Worm (Caenorhabditis elegans) whole organism, midembryonic: ENCODE measurements around the gene comt-1.

Experiments
- T22C8.4 ChIP-seq: fragments of 200-800 bp; sonication (Bioruptor generic); IDR thresholded peaks from 2 replicates; pipeline ENCODE4 v1.3.6; 2022; ENCODE audit warnings: missing genetic modification characterization, missing compliant biosample characterization
- cog-1 ChIP-seq: sonication (generic microtip); optimal IDR thresholded peaks from 2 replicates; lab custom pipeline; 2016; ENCODE audit warnings: missing genetic modification characterization, missing compliant biosample characterization
- flt-1 ChIP-seq: fragments of 200-800 bp; sonication (Bioruptor generic); IDR thresholded peaks from 2 replicates; pipeline ENCODE4 v1.3.6; 2022; ENCODE audit warnings: missing genetic modification characterization, missing compliant biosample characterization
- klf-2 ChIP-seq: fragments of 200-800 bp; sonication (Bioruptor generic); conservative IDR thresholded peaks from 2 replicates; pipeline ENCODE4 v1.3.6; 2022; ENCODE audit warnings: missing genetic modification reagents, missing genetic modification characterization, missing compliant biosample characterization
- med-1 ChIP-seq: sonication (generic microtip); optimal IDR thresholded peaks from 2 replicates; lab custom pipeline; 2017; ENCODE audit warnings: missing genetic modification characterization, mild to moderate bottlenecking, missing compliant biosample characterization, antibody characterized with exemption, missing genetic modification reagents; ENCODE audit not compliant: insufficient read depth
- ref-1 ChIP-seq: fragments of 200-800 bp; sonication (Bioruptor generic); conservative IDR thresholded peaks from 2 replicates; pipeline ENCODE4 v1.3.6; 2022; ENCODE audit warnings: missing genetic modification reagents, missing genetic modification characterization, missing compliant biosample characterization
- tab-1 ChIP-seq: fragments of 200-800 bp; sonication (Bioruptor generic); IDR thresholded peaks from 2 replicates; pipeline ENCODE4 v1.3.6; 2022; ENCODE audit warnings: missing genetic modification characterization, missing compliant biosample characterization
- ztf-23 ChIP-seq: fragments of 200-800 bp; sonication (Bioruptor generic); IDR thresholded peaks from 2 replicates; pipeline ENCODE4 v1.3.6; 2022; ENCODE audit warnings: missing genetic modification reagents, missing genetic modification characterization, missing compliant biosample characterization
- ztf-29 ChIP-seq: fragments of 200-800 bp; sonication (Bioruptor generic); IDR thresholded peaks from 2 replicates; pipeline ENCODE4 v1.3.6; 2022; ENCODE audit warnings: missing genetic modification reagents, missing genetic modification characterization, missing compliant biosample characterization

comt-1 gene

DNA sequence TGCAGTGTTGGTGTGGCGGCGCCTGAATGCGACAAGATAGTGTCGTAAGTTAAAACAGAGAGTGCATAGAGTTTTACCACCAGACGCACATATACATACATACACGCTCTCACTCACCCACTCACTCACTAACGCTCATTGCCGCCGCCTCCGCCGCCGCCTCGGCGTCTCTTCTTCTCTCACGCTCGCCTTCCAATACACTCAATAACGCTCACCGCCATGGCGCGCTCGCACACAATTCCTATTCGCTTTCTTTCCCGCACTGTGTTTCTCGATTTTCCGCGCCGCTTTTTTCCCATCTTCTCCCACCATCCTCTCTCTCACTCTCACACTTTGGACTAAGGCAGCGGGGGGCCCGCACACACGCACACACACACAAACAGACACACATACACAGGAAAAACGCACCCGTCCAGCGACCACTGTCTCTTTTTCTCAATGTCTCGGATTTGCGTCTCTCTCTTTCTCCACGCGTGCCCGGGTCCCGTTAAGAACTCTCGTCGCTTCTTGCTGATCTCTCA is 9.8 kb downstream of the comt-1 start, which contains the start of gene kin-29:
Gene kin-29 (minus strand): TSS at position 51 of the 521 bp plus-strand sequence.
- TF ChIP-seq flt-1 (GFP tag; lab: Robert Waterston, UW) (peak; percentile 43; the same call in 1 of the 2 replicates), ztf-29 (GFP tag; lab: Robert Waterston, UW) (peak; percentile 50), T22C8.4 (GFP tag; lab: Robert Waterston, UW) (no peak), ztf-23 (GFP tag; lab: Robert Waterston, UW) (no peak; the same call in 1 of the 2 replicates), cog-1 (tag; lab: Kevin White, UChicago) (peak; percentile 73), klf-2 (GFP tag; lab: Robert Waterston, UW) (no peak), tab-1 (GFP tag; lab: Robert Waterston, UW) (peak; percentile 14; the same call in 1 of the 2 replicates), ref-1 (0 out of 2 replicates have a peak, but pooled peaks have one; percentile 32), med-1 (no peak)

DNA sequence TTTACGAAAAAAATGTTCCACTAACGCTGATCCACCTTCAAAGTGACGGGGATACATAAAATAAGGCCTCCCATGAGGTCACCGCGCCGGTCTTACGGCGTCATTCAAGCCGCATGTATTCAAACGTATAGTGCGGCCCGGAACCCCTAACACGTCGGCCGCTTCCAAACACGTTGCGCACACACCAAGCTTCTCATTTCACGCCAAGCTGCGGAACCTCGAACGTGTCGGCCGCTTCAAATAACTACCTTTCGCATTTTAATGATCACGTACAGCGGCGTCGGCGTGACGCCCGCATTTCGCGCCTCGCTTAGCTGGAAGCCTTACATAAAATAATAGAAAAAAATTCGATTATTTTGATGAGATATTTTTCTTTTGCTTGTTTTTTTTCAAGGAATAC is 18.8 kb downstream of the comt-1 start:
- no peak for TF ChIP-seq tab-1 (GFP tag; lab: Robert Waterston, UW)
- TF ChIP-seq flt-1 (GFP tag; lab: Robert Waterston, UW) = no peak
- TF ChIP-seq T22C8.4 (GFP tag; lab: Robert Waterston, UW) = no peak
- no peak for TF ChIP-seq ztf-23 (GFP tag; lab: Robert Waterston, UW)
- no peak for TF ChIP-seq klf-2 (GFP tag; lab: Robert Waterston, UW)
- no peak for TF ChIP-seq ref-1
- no peak for TF ChIP-seq ztf-29 (GFP tag; lab: Robert Waterston, UW)
- TF ChIP-seq cog-1 (tag; lab: Kevin White, UChicago) = no peak
- TF ChIP-seq med-1 = no peak

DNA sequence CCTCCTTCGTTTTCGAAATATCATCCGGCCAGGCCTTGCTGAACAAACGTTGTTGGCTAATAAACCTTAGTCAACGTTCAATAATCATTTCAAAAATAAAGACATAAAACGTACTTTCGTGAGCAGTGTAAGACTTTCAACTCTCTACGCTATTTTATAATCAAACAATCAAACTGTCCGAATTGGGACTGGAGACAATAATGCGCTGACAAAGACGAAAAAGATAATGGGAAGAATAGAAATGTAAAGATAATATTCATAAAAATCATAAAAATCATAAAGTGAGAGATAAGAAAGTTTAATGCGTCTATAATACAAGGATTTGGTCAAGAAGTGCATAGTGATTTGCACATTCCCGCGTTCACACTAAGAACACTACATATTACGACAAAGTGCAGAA is 20.5 kb downstream of the comt-1 start:
- TF ChIP-seq T22C8.4 (GFP tag; lab: Robert Waterston, UW) (no peak), flt-1 (GFP tag; lab: Robert Waterston, UW) (no peak), med-1 (no peak)

DNA sequence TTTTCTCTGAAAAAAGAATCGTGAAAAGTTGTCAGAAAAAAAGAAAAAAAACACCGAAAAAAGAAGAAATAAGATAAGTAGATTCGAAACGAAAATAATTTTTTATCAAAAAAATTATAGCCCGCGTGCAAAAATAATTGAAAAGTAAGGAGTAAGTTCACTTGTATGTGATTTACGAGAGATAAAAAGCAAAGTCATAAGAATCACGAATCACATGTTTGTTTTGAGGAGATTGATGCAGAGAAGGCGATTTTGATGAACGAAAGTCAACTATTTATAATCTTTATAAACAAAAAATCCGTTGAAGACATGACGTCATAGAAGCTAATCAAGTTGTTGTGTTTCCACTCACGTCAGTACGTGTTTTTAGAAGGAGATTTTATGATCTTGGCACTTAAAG is 22.0 kb downstream of the comt-1 start, which contains the start of gene Y71H10B.1:
Gene Y71H10B.1 (minus strand): TSS at position 6 of the 400 bp plus-strand sequence.
- TF ChIP-seq ztf-29 (GFP tag; lab: Robert Waterston, UW) (no peak), tab-1 (GFP tag; lab: Robert Waterston, UW) (no peak), klf-2 (GFP tag; lab: Robert Waterston, UW) (no peak), cog-1 (tag; lab: Kevin White, UChicago) (no peak), flt-1 (GFP tag; lab: Robert Waterston, UW) (no peak), ref-1 (no peak), T22C8.4 (GFP tag; lab: Robert Waterston, UW) (no peak), ztf-23 (GFP tag; lab: Robert Waterston, UW) (no peak), med-1 (no peak)

DNA sequence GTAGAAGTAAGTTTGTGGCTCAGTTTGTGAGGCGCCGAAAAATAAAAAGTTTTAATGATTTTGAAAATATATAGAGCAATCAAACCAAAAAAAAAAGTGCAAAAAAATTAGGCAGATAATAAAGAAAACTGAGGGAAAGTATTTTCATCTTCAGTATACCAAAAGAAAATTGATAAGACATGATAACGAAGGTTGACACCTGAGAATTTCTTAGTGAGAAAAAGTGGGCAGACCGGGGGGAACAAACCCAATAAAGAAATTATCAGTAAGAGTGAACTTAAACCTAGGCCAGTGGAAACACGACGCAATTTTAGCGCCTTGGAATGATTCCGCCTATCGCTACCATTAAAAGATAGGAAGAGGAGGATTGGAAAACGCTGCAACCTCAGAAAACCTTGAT is 23.7 kb downstream of the comt-1 start:
- TF ChIP-seq med-1 = no peak

DNA sequence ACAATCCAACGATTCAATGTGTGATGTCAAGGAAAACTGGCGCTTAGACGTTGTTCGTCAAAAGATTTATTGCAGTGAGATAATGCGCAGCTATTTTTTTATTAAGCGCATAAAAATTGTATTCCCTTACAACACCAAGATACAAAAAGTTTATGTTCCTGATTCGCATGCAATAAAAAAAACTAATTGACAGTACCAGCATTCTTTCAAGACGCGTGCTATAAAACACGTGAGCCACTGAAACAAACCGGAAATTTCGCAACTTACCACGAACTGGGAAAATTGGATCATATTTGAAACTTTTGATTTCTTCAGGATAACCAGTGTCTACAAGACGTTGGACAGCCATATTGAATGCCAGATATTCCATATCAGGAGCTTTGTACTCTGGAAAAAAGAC is 24.8 kb downstream of the comt-1 start:
- TF ChIP-seq ref-1 (no peak), med-1 (no peak), flt-1 (GFP tag; lab: Robert Waterston, UW) (no peak), T22C8.4 (GFP tag; lab: Robert Waterston, UW) (no peak), tab-1 (GFP tag; lab: Robert Waterston, UW) (no peak), ztf-29 (GFP tag; lab: Robert Waterston, UW) (no peak)

DNA sequence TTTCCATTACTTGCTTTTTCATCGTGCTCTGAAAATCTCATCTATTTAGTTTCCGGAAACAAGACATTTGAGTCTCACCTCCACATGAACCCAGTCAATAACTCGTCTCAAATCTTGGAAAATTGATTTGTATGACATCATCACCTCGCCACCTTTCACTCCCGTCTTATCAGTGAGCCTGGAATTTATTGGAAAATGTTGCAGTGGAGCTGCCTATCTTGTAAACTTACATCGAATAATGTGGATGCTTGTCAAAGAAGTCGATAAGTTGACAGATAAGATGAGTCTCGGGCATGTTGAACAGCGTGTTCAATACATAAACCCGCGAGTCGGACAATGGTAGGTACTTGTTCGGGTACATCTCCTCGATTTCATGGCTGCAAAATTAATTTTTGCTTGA is 25.5 kb downstream of the comt-1 start:
- TF ChIP-seq ztf-29 (GFP tag; lab: Robert Waterston, UW) (no peak), tab-1 (GFP tag; lab: Robert Waterston, UW) (no peak), cog-1 (tag; lab: Kevin White, UChicago) (no peak), med-1 (no peak), T22C8.4 (GFP tag; lab: Robert Waterston, UW) (no peak), ref-1 (no peak), flt-1 (GFP tag; lab: Robert Waterston, UW) (no peak), ztf-23 (GFP tag; lab: Robert Waterston, UW) (no peak), klf-2 (GFP tag; lab: Robert Waterston, UW) (no peak)

DNA sequence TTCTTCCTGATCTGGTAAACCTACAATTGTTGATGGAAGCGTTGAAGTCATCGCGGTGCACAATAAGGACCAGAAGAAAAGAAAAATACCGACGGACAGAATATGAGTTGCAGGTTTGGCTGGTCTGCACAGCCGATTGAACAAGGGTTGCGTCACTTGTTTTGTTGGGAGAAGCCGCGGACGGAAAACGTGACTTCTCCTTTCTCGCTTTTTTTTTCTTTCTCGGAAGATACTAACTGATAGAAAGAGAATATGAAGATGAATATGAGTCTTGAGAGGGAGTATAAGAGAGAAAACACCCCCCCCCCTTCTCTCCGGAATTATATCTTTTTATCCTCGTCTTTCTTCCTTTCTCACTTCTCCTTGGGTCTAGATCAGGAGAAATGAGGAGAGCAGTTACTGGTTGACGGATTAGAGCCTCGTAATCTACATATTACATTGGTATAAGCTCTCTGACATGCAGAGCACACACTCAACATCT is 34.5 kb downstream of the comt-1 start, which contains the start of gene ssr-2:
Gene ssr-2 (minus strand): TSS at position 51 of the 481 bp plus-strand sequence.
- TF ChIP-seq flt-1 (GFP tag; lab: Robert Waterston, UW) (no peak), tab-1 (GFP tag; lab: Robert Waterston, UW) (no peak), cog-1 (tag; lab: Kevin White, UChicago) (no peak), med-1 (no peak), klf-2 (GFP tag; lab: Robert Waterston, UW) (no peak), ref-1 (no peak), ztf-23 (GFP tag; lab: Robert Waterston, UW) (no peak), ztf-29 (GFP tag; lab: Robert Waterston, UW) (no peak), T22C8.4 (GFP tag; lab: Robert Waterston, UW) (no peak)

DNA sequence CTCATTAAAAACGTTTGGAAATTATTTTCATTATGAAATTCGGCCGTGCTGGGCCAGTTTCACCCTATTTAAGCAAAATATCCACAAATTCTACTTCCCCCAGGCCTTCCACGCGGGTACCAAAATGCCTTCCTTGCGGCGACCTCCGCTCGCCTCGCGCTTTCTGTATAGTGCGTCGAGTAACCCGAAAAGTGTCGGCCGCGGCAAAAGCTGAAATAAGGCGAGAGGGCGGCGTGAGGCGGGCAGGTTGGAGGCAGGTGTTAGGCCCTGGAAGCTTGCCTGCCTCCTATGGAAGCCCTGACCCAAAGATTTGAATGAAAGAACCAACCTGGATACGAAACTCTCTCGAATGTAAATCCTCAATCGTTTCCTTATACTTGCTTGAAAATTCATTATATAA is 35.9 kb downstream of the comt-1 start:
- TF ChIP-seq cog-1 (tag; lab: Kevin White, UChicago) (no peak), T22C8.4 (GFP tag; lab: Robert Waterston, UW) (no peak), ref-1 (no peak), flt-1 (GFP tag; lab: Robert Waterston, UW) (no peak), tab-1 (GFP tag; lab: Robert Waterston, UW) (no peak)

DNA sequence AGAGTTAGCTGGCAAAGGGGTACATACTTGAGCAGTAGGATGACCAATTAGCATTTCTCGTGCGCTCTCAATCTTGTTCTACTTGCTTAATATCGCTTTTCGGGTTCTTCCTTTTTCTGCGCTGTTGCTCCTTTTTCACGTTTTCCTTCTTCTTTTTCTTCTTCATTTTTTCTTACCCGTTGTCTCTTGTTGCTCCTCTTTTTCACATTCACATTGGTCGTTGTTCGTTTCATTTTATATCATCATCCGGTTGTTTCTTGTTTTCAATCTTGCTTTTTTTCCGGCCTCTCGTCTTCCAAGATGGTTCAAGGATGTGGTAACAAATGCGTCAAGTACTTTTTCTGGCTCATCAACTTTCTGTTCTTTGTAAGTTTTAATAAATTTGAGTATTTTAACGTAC is 42.1 kb downstream of the comt-1 start, which contains the start of gene tsp-6:
Gene tsp-6 (plus strand): TSS at position 301 of the 400 bp plus-strand sequence.
- TF ChIP-seq T22C8.4 (GFP tag; lab: Robert Waterston, UW) (no peak), ref-1 (no peak), tab-1 (GFP tag; lab: Robert Waterston, UW) (no peak), flt-1 (GFP tag; lab: Robert Waterston, UW) (no peak), med-1 (no peak), klf-2 (GFP tag; lab: Robert Waterston, UW) (no peak), ztf-29 (GFP tag; lab: Robert Waterston, UW) (no peak), ztf-23 (GFP tag; lab: Robert Waterston, UW) (no peak), cog-1 (tag; lab: Kevin White, UChicago) (no peak)
